Fruit fly (Drosophila melanogaster) whole organism: ENCODE measurements around the gene CG7149.

Experiments used
- CG8478 ChIP-seq: fragments of >200 bp; optimal IDR thresholded peaks from 2 replicates; lab custom pipeline; 2018; ENCODE audit warnings: inconsistent platforms
- Dll ChIP-seq: fragments of >200 bp; optimal IDR thresholded peaks from 2 replicates; lab custom pipeline; 2017
- EcR ChIP-seq, 2 experiments: fragments of >200 bp; optimal IDR thresholded peaks; 2 replicates each; lab custom pipeline; 2017; ENCODE audit warnings: missing biosample characterization in 2 of 2, missing genetic modification characterization in 2 of 2, missing genetic modification reagents in 2 of 2
- pan ChIP-seq: fragments of >200 bp; optimal IDR thresholded peaks from 2 replicates; lab custom pipeline; 2017
- psq ChIP-seq: fragments of >200 bp; optimal IDR thresholded peaks from 2 replicates; lab custom pipeline; 2017
- usp ChIP-seq: fragments of >200 bp; optimal IDR thresholded peaks from 2 replicates; lab custom pipeline; 2017; ENCODE audit warnings: missing biosample characterization, missing genetic modification characterization, mixed read lengths

CG7149 gene

DNA sequence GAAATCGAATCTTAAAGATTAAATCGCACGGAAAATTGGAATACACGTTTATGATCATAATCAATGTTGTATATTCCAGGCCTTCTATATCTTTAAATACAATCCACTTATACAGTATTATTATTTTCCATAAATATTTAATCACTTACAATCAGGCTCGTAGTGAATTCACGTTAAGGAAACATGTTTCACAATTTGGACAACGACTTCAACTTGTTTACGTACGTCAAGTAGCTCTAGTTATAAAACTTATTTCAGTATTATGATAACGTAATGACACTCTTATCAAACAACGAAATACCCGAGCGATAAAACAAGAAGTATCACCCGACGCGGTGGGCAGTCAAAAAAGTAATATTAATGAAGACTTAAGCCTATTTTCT is 990 bp upstream of the CG7149 start:
- no peak for TF ChIP-seq usp (GFP tag; lab: Kevin White, UChicago)
- no peak for TF ChIP-seq pan
- no peak for TF ChIP-seq psq (lab: Kevin White, UChicago)

DNA sequence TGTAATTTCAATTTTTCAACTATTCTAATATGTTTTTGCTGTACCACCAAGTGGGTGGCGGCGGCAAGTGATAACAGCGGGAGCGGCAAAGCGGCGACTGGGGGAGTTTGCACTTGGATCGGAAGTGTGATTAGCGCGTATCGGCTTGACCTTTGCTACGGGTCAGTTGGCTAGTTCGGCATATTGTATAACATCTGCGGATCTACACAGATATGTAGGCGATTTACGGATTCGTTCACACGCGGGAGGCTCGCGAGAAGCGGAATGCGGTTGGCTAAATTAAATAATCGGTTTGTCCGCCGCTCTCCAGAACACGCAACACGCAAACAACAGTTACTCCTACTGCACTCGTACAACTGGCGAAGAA is 293 bp downstream of the CG7149 start:
- no peak for TF ChIP-seq psq (lab: Kevin White, UChicago)
- TF ChIP-seq EcR (GFP tag; optimal IDR thresholded peaks at IDR 0.05; lab: Kevin White, UChicago), result no peak
- no peak for TF ChIP-seq CG8478 (lab: Kevin White, UChicago)
- no peak for TF ChIP-seq Dll (lab: Kevin White, UChicago)
- TF ChIP-seq usp (GFP tag; lab: Kevin White, UChicago), result no peak
- no peak for TF ChIP-seq pan

DNA sequence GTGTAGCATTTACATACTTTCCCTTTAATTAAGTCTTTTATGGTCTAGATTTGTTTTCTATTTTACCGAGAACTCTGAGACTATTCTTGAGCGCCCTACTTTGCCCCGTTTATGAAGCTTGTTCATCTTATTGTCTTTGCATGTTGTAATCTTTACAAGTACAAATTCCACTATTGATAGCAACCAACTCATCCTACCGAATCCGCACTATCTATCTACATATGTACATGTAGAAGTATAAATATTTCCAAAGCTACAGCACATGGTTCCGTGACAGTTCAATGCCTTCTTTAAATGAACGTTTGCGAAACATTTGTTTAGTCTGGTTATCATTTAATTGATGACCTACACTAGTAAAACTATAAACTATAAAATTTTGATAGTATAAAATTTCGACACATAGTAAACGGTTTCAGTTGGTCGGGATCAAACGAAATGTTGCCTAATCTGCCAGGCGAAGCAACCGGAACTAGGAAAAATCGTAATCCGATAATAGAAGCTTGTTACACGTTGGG is 1.3 kb downstream of the CG7149 start:
- no peak for TF ChIP-seq CG8478 (lab: Kevin White, UChicago)
- TF ChIP-seq EcR (GFP tag; optimal IDR thresholded peaks at IDR 0.05; lab: Kevin White, UChicago), result no peak
- TF ChIP-seq pan, result no peak
- no peak for TF ChIP-seq usp (GFP tag; lab: Kevin White, UChicago)
- TF ChIP-seq psq (lab: Kevin White, UChicago), result no peak
- TF ChIP-seq Dll (lab: Kevin White, UChicago), result no peak

DNA sequence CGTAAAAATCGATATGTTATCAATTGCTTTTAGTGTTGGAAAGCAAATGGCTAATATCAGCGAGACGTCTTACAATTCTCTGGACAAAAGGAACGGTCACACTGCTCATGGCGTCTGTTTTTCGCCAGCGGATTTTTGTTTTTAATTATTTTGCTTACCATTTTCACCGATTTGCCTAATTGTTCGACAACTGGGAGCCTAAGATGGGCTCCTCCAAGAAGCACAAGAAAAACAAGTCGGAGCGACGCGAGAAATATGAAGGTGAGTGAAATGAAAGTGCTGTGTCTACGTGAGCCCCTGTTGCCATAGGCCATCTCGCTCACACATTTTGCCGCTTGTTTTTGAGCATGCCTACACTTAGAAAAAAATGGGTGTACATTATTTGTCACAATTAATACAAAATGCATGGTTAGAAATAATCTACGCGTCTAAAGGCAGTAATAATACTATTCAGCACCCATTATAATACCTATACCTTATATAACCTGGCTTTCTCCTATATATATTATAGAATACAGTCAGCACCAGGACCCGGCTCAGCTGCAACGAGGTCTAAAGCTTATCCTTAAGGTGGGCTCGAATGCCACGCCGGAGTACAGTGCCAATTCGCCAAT is 7.5 kb downstream of the CG7149 start, which contains the start of gene Brd7-9:
Gene Brd7-9, plus strand, starts transcription at position 78 of the 614 bp plus-strand sequence.
- no peak for TF ChIP-seq pan
- no peak for TF ChIP-seq usp (GFP tag; lab: Kevin White, UChicago)
- TF ChIP-seq psq (lab: Kevin White, UChicago), result no peak
- TF ChIP-seq Dll (lab: Kevin White, UChicago), result no peak
- no peak for TF ChIP-seq EcR (GFP tag; optimal IDR thresholded peaks at IDR 0.05; lab: Kevin White, UChicago)
- TF ChIP-seq CG8478 (lab: Kevin White, UChicago), result no peak

DNA sequence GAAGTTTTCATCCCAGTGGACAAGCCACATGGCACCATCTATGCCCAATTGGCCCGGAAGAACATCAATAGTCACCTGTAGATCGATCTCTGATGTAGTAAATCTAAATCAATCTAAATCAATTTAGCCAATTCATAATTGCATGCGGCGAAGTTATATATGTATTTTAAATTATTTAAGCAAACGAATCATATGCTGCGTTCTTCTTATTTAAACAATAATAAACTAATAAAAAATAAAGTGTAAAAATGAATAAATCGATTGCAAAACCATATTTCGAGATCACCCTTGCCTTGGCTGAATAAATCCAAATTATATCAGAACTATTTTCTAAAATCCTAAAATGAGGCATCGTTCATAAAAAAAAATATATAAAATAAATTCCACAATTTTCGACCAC is 9.2 kb downstream of the CG7149 start, which contains the start of gene CG7164:
Gene CG7164, plus strand, starts transcription at position 301 of the 400 bp plus-strand sequence.
- TF ChIP-seq CG8478 (lab: Kevin White, UChicago), result no peak

DNA sequence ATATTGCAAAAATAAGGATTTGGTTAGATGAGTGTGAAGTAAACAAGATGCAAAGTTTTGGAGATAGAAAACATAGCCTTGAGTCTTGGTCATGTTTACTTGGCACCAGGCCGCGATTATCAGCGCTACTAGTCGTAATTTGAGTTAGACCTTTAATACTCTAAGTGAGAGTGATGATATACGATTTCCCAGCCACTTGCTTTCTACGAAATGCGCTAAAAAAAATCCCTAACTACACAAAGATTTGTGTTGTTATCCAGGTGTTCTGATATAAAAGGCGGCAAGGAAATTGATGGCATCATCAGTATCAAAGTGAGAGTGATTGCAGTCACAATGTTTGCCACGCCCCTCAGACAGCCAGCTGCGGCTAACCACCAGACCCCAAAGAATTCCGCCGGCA is 10.6 kb downstream of the CG7149 start, which contains the start of gene Uro:
Gene Uro, plus strand, starts transcription at position 301 of the 400 bp plus-strand sequence.
- no peak for TF ChIP-seq EcR (GFP tag; optimal IDR thresholded peaks at IDR 0.05; lab: Kevin White, UChicago)
- no peak for TF ChIP-seq CG8478 (lab: Kevin White, UChicago)
- no peak for TF ChIP-seq pan
- TF ChIP-seq Dll (lab: Kevin White, UChicago), result no peak
- TF ChIP-seq usp (GFP tag; lab: Kevin White, UChicago), result no peak

DNA sequence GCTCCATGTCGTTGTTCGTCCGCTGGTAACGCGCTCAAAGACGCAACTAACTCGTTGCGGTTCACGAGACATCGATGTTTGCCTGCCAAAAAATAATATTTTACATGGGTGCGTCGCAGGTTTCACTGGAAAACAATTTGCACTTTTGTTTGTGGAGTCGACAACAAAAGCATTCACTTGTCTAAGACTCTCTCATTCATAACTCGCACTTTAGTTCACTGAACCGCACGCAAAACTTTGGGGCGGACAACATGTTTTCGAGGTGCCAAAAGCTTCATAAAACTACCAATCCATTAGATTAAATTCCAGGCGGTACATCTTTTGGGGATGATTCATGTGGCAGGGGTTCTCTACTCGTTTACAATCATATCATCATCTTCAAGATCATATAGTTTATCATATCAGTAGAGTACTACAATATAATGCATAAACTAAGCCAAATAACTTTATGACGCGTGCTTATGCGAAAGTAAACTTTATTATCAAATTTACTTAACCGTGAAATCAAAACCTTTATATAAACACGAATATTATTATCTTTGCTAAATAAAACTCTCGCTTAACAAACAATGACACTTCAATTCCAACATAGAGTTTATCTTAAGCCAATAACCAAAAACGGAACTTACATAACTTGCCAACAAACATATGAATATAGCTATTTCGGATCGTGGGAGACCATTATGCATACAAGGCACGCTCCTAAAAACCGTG is 12.2 kb downstream of the CG7149 start, which contains the start of gene CG7179:
Gene CG7179, minus strand, starts transcription at position 51 of the 714 bp plus-strand sequence.
- TF ChIP-seq EcR (GFP tag; optimal IDR thresholded peaks at IDR 0.05; lab: Kevin White, UChicago) (no peak), pan (no peak), Dll (lab: Kevin White, UChicago) (no peak), usp (GFP tag; lab: Kevin White, UChicago) (no peak), psq (lab: Kevin White, UChicago) (no peak), CG8478 (lab: Kevin White, UChicago) (no peak)

DNA sequence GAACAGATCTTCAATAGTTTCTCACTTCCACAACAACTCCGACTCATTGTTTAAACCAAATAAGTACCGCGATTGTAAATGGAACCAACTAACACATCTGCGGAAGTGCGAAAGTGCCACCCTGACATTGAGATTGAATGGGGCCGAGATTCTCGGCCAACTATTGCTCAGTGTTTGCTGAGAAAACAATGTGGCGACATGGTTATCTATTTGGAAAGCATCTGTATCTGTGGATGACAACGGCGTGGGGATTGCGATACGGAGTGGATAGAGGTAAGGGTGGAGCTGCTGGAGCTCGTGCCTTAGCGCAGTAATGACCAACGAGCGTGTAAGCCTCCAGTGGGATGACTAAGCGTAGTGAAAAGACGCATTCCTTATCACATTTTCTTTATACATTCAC is 15.1 kb downstream of the CG7149 start:
- no peak for TF ChIP-seq psq (lab: Kevin White, UChicago)

DNA sequence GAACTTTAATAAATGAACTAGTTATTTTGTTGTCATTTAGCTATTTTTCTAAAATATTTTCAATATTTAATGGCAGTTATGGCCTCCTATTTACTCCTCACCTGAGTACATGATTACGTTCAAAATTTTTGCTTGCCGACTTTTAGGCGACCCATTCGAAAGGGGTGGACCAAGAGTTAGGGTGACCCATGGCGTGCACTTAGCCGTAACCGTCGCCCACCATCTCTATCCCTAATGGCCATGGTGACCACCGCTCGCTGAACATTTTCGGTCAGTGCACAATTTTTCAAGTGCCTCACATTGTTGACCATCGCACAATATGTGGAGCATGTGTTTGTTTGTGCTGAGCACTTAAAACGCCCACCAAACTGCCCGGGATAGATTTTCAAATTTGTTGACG is 18.5 kb downstream of the CG7149 start:
- TF ChIP-seq usp (GFP tag; lab: Kevin White, UChicago), result no peak
- no peak for TF ChIP-seq EcR (GFP tag; optimal IDR thresholded peaks at IDR 0.05; lab: Kevin White, UChicago)
- no peak for TF ChIP-seq psq (lab: Kevin White, UChicago)
- TF ChIP-seq CG8478 (lab: Kevin White, UChicago), result no peak
- TF ChIP-seq Dll (lab: Kevin White, UChicago), result no peak
- TF ChIP-seq pan, result no peak

DNA sequence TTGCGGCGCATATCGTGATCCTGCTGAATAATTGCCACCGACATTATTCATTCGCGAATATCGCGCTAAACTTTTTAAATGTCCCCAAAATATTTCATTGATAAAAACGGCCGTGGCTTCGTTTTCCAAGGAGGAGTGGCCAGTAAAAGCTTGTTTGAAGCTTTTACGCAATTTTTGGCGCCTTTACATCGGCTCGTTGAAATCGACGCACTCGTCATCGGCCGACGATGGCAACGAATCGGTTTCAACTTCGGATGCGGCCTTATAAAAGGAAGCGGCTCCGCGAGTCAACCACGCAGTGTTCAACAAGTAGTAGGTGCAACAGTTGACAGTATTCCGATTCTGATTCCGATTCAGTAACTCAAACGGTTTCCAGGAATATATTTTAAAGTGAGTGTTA is 23.0 kb downstream of the CG7149 start, which contains the start of gene CG7191:
Gene CG7191, plus strand, starts transcription at position 301 of the 400 bp plus-strand sequence.
- TF ChIP-seq usp (GFP tag; lab: Kevin White, UChicago) (no peak), EcR (GFP tag; optimal IDR thresholded peaks at IDR 0.05; lab: Kevin White, UChicago) (no peak), Dll (lab: Kevin White, UChicago) (no peak), CG8478 (lab: Kevin White, UChicago) (no peak), pan (no peak), psq (lab: Kevin White, UChicago) (no peak)

DNA sequence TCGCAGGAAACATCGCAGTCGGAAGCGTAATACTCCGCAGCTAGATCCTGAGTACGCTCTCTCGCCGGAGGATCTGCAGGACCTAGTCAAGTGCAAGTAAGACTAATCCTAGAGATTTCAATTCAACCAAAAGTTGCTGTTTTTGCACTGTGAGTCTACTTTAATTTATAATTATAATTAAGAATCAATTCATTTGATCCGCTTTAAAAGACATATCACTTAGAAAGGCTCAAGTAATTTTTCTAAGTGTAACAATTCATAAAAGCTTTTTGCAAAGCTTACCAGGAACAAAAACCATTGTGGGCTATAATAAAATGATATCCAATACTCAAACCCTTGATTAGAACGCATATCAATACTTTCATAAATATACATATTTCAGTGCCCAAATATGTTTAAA is 33.5 kb downstream of the CG7149 start:
- TF ChIP-seq Dll (lab: Kevin White, UChicago), result no peak
- TF ChIP-seq EcR (GFP tag; optimal IDR thresholded peaks at IDR 0.05; lab: Kevin White, UChicago), result no peak
- TF ChIP-seq CG8478 (lab: Kevin White, UChicago), result no peak
- TF ChIP-seq psq (lab: Kevin White, UChicago), result no peak
- no peak for TF ChIP-seq pan
- no peak for TF ChIP-seq usp (GFP tag; lab: Kevin White, UChicago)

DNA sequence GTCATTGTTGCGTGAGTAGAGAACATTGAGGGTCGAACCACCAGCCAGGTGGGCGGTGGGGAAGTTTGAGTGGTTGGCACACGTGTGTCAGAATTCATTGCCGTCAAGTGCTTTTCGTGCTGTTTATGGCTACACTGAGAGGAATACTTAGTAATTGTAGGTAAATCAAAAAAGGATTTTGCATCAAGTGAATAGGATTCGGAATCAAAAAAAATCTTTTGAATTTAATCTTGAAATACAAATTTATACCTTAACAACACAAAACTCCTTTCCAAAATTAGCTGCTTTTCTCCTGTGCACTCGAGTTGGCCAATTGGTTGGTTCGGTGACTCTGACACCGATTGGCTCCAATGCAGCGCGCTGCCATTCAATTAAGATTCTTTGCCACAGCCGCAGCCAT is 35.8 kb downstream of the CG7149 start:
- TF ChIP-seq EcR (GFP tag; optimal IDR thresholded peaks at IDR 0.05; lab: Kevin White, UChicago) (no peak), usp (GFP tag; lab: Kevin White, UChicago) (no peak), psq (lab: Kevin White, UChicago) (no peak), pan (no peak), CG8478 (lab: Kevin White, UChicago) (no peak), Dll (lab: Kevin White, UChicago) (no peak)
